Worm (Caenorhabditis elegans) whole organism, mixed stage, embryonic: ENCODE data around the gene Y50D4A.6.

ENCODE experiments used
- M03D4.4 ChIP-seq: sonication (generic microtip); optimal IDR thresholded peaks from 2 replicates; lab custom pipeline; 2017; ENCODE audit warnings: mild to moderate bottlenecking, missing genetic modification characterization, missing compliant biosample characterization
- bed-3 ChIP-seq: fragments of 200-800 bp; sonication (Bioruptor generic); optimal IDR thresholded peaks from 3 replicates; lab custom pipeline; 2018; ENCODE audit warnings: mild to moderate bottlenecking, missing genetic modification characterization, moderate library complexity, missing compliant biosample characterization
- blmp-1 ChIP-seq: fragments of 150-350 bp; optimal IDR thresholded peaks from 2 replicates; lab custom pipeline; 2014; ENCODE audit warnings: missing biosample characterization, missing genetic modification characterization
- ceh-39 ChIP-seq: fragments of 150-350 bp; optimal IDR thresholded peaks from 2 replicates; lab custom pipeline; 2014; ENCODE audit warnings: missing biosample characterization, missing genetic modification characterization
- ceh-83 ChIP-seq: fragments of 200-800 bp; sonication (Bioruptor generic); optimal IDR thresholded peaks from 2 replicates; lab custom pipeline; 2018; ENCODE audit warnings: mild to moderate bottlenecking, missing genetic modification characterization, missing compliant biosample characterization
- ces-1 ChIP-seq: fragments of 150-350 bp; optimal IDR thresholded peaks from 2 replicates; lab custom pipeline; 2014; ENCODE audit warnings: missing biosample characterization, missing genetic modification reagents, missing genetic modification characterization
- cnd-1 ChIP-seq: fragments of 200-800 bp; sonication (Bioruptor generic); optimal IDR thresholded peaks from 2 replicates; lab custom pipeline; 2018; ENCODE audit warnings: mild to moderate bottlenecking, missing genetic modification characterization, missing compliant biosample characterization
- drap-1 ChIP-seq: fragments of 200-800 bp; sonication (Bioruptor generic); optimal IDR thresholded peaks from 3 replicates; lab custom pipeline; 2018; ENCODE audit warnings: mild to moderate bottlenecking, missing genetic modification characterization, missing compliant biosample characterization
- elt-1 ChIP-seq: sonication (generic microtip); optimal IDR thresholded peaks from 2 replicates; lab custom pipeline; 2017; ENCODE audit warnings: missing genetic modification characterization, mild to moderate bottlenecking, missing compliant biosample characterization, antibody characterized with exemption, moderate library complexity, borderline replicate concordance; ENCODE audit not compliant: insufficient read depth
- elt-3 ChIP-seq: fragments of 150-350 bp; optimal IDR thresholded peaks from 2 replicates; lab custom pipeline; 2014; ENCODE audit warnings: missing biosample characterization, missing genetic modification characterization
- ham-2 ChIP-seq: fragments of 200-800 bp; sonication (Bioruptor generic); optimal IDR thresholded peaks from 2 replicates; lab custom pipeline; 2018; ENCODE audit warnings: mild to moderate bottlenecking, missing genetic modification characterization, missing compliant biosample characterization
- lsy-2 ChIP-seq: fragments of 150-350 bp; optimal IDR thresholded peaks from 2 replicates; lab custom pipeline; 2014; ENCODE audit warnings: missing biosample characterization, missing genetic modification characterization
- mab-5 ChIP-seq: fragments of 150-350 bp; optimal IDR thresholded peaks from 2 replicates; lab custom pipeline; 2014; ENCODE audit warnings: missing biosample characterization, missing genetic modification characterization
- mep-1 ChIP-seq: fragments of 150-350 bp; optimal IDR thresholded peaks from 2 replicates; lab custom pipeline; 2017; ENCODE audit warnings: missing biosample characterization, missing genetic modification reagents, missing genetic modification characterization, inconsistent platforms
- mls-2 ChIP-seq: sonication (generic microtip); optimal IDR thresholded peaks from 2 replicates; lab custom pipeline; 2016; ENCODE audit warnings: mild to moderate bottlenecking, missing genetic modification characterization, moderate library complexity, missing compliant biosample characterization
- nhr-237 ChIP-seq: fragments of 150-350 bp; optimal IDR thresholded peaks from 2 replicates; lab custom pipeline; 2014; ENCODE audit warnings: missing biosample characterization, missing genetic modification characterization
- nhr-28 ChIP-seq: fragments of 150-350 bp; optimal IDR thresholded peaks from 2 replicates; lab custom pipeline; 2014; ENCODE audit warnings: missing biosample characterization, missing genetic modification characterization
- sem-2 ChIP-seq: fragments of 200-800 bp; sonication (Bioruptor generic); optimal IDR thresholded peaks from 2 replicates; lab custom pipeline; 2018; ENCODE audit warnings: mild to moderate bottlenecking, missing genetic modification characterization, missing compliant biosample characterization
- snpc-4 ChIP-seq: fragments of 150-350 bp; optimal IDR thresholded peaks from 2 replicates; lab custom pipeline; 2014; ENCODE audit warnings: missing biosample characterization, missing genetic modification characterization
- sptf-1 ChIP-seq: sonication (generic microtip); optimal IDR thresholded peaks from 2 replicates; lab custom pipeline; 2017; ENCODE audit warnings: mild to moderate bottlenecking, missing genetic modification characterization, moderate library complexity, missing compliant biosample characterization
- tbx-8 ChIP-seq: fragments of 200-800 bp; sonication (Bioruptor generic); optimal IDR thresholded peaks from 2 replicates; lab custom pipeline; 2018; ENCODE audit warnings: mild to moderate bottlenecking, missing genetic modification characterization, moderate library complexity, missing compliant biosample characterization
- unc-120 ChIP-seq: sonication (generic microtip); optimal IDR thresholded peaks from 2 replicates; lab custom pipeline; 2017; ENCODE audit warnings: missing genetic modification characterization, missing compliant biosample characterization; ENCODE audit not compliant: poor library complexity, severe bottlenecking
- unc-39 ChIP-seq: fragments of 150-350 bp; optimal IDR thresholded peaks from 2 replicates; lab custom pipeline; 2014; ENCODE audit warnings: missing biosample characterization, missing genetic modification characterization
- unc-62 ChIP-seq: fragments of 150-350 bp; optimal IDR thresholded peaks from 2 replicates; lab custom pipeline; 2014; ENCODE audit warnings: missing biosample characterization, missing genetic modification reagents, missing genetic modification characterization
- zip-8 ChIP-seq: fragments of 150-350 bp; optimal IDR thresholded peaks from 2 replicates; lab custom pipeline; 2014; ENCODE audit warnings: missing biosample characterization, missing genetic modification characterization
- ztf-11 ChIP-seq: fragments of 150-350 bp; optimal IDR thresholded peaks from 2 replicates; lab custom pipeline; 2014; ENCODE audit warnings: missing biosample characterization, missing genetic modification characterization

The Y50D4A.6 gene

DNA sequence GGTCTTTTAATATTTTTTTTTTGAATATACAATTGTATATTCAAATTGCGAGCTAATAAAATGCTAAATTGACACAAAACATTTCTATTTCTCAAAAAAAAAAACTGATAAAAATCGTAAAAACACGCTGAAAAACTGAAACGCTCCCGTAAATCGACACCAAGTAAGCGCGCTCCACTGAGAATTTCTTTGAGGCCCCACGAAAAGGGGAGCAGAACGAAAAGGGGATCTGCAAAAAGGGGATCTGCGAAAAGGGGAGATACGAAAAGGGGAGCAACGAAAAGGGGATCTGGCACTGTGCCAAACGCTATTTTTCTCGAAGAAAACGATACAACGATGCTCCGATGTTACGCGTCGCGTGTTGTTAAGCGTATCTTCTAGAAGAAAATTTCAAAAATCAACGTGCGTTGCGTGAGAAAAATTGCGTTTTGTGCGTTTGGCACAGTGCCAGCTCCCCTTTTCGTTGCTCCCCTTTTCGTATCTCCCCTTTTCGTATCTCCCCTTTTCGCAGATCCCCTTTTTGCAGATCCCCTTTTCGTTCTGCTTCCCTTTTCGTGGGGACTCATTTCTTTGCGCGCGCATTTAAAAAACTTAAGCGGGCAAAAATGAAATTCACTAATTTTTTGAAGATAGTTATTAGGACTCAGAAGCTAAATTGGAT lies 1.9 kb downstream of the Y50D4A.6 start:
- TF ChIP-seq mls-2 (peak; percentile 54), sptf-1 (tag; lab: Kevin White, UChicago) (peak; percentile 75), drap-1 (peak; percentile 16), cnd-1 (tag; lab: Kevin White, UChicago) (peak; percentile 23), mep-1 (peak; percentile 4), unc-120 (tag; lab: Kevin White, UChicago) (peak; percentile 17), ces-1 (GFP tag; lab: Kevin White, UChicago) (peak; percentile 42)
- TF ChIP-seq, all 35 proteins: peak for 7; not testable (repeated sequence) for 28

DNA sequence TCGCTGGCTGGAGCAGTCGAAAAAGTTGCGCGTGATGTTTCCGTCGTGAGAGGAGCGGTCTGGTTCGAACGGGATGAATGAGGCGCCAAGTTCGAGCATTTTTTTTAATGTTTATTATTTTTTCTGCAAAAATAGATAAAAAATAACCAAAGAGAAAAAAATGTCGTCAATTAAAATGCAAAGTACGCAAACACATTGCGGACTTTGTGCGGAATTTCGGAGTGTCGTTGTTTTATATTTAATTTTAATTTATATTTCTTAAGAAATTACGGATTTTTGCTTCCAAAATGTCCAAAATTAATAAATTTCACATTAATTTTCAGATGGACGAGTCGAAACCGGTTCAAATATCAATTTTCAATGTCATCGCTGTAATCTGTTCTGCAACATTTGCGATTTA lies 3.1 kb downstream of the Y50D4A.6 start, which contains the start of the genes wrb-1 and Y50D4A.4:
Gene wrb-1 (plus strand): TSS at position 78 of the 400 bp plus-strand sequence.
Gene Y50D4A.4 (minus strand): TSS at position 133 of the 400 bp plus-strand sequence.
- TF ChIP-seq unc-39 (tag; lab: Kevin White, UChicago): no peak
- no peak for TF ChIP-seq sem-2 (GFP tag; lab: Kevin White, UChicago)
- peak; percentile 62 for TF ChIP-seq lsy-2 (tag; lab: Kevin White, UChicago)
- TF ChIP-seq ces-1 (GFP tag; lab: Kevin White, UChicago): peak; percentile 91
- TF ChIP-seq nhr-237 (tag; lab: Kevin White, UChicago): peak; percentile 27
- TF ChIP-seq ceh-39 (tag; lab: Kevin White, UChicago): no peak
- TF ChIP-seq bed-3 (GFP tag; lab: Kevin White, UChicago): no peak
- no peak for TF ChIP-seq unc-62 (GFP tag; lab: Kevin White, UChicago)
- TF ChIP-seq ztf-11: no peak
- TF ChIP-seq blmp-1 (tag; lab: Kevin White, UChicago): no peak
- TF ChIP-seq drap-1: no peak
- no peak for TF ChIP-seq tbx-8 (GFP tag; lab: Kevin White, UChicago)
- TF ChIP-seq mab-5 (tag; lab: Kevin White, UChicago): no peak
- TF ChIP-seq nhr-28 (tag; lab: Kevin White, UChicago): no peak
- no peak for TF ChIP-seq M03D4.4 (tag; lab: Kevin White, UChicago)
- no peak for TF ChIP-seq mep-1
- no peak for TF ChIP-seq snpc-4

DNA sequence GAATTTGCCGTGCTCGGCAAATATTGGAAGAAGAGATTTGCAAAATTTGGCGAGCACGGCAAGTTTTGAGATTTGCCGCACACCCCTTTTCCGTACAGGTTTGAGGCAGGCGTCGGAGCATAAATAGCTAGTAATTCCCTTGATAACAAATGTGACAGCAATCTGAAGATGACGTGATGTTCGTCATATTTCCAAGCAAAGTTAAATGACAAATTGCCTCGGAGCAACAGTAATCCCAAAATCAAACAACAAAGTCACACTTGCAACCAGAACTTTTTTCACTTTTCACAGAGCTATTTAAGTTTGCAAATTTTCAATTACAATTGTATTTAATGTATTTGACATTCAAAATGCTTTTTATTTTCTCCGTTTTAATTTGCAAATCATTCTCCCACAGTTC lies 19.8 kb downstream of the Y50D4A.6 start, which contains the start of gene F25A2.1:
Gene F25A2.1 (plus strand): TSS at position 301 of the 400 bp plus-strand sequence.
- TF ChIP-seq mls-2: no peak
- TF ChIP-seq unc-120 (tag; lab: Kevin White, UChicago): no peak

DNA sequence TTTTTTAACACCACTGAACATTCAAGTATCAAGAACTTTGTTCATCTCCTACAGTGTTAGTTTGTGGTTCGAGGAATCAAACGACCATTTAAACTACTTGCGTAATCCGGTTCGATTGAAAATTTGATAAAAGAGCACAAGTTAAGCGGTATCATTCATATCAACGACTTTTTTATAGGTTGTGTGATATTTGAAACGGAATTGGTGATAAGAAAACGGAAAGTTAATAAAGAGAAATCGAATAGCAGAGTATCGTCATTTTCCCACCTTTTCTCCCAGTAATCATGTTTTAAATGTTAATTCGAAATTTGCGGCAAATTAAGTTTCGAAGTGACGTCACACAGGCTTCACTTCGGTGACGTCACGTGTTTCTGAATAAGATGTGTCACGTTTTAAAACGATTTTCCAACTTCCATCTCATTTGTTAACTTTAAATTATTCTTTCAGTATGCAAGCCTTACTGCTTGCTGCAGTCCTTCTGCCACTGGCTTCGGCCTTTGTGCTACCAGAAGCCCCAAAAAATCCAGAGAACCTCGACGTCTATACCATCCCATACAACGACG lies 22.7 kb downstream of the Y50D4A.6 start, which contains the start of gene T21H3.1:
Gene T21H3.1 (plus strand): TSS at position 448 of the 563 bp plus-strand sequence.
- no peak for TF ChIP-seq snpc-4
- TF ChIP-seq zip-8 (tag; lab: Kevin White, UChicago): peak; percentile 45

DNA sequence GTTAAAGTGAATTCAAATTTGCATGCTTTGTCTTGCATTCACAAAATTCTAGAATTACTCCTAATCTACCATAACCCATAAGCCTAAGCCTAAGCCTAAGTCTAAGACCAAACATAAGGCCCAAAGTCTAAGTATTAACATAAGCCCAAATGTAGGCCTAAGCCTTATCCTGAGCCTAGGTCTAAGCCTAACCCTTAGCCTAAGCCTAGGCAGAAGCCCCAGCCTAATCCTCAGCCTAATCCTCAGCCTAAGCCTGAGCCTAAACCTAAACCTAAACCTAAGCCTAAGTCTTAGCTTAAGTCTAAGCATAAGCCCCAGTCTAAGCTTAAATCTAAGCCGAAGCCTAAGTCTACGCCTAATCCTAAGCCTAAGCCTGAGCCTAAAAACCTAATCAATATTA lies 28.5 kb downstream of the Y50D4A.6 start:
- TF ChIP-seq elt-1 (tag; lab: Kevin White, UChicago): no peak

DNA sequence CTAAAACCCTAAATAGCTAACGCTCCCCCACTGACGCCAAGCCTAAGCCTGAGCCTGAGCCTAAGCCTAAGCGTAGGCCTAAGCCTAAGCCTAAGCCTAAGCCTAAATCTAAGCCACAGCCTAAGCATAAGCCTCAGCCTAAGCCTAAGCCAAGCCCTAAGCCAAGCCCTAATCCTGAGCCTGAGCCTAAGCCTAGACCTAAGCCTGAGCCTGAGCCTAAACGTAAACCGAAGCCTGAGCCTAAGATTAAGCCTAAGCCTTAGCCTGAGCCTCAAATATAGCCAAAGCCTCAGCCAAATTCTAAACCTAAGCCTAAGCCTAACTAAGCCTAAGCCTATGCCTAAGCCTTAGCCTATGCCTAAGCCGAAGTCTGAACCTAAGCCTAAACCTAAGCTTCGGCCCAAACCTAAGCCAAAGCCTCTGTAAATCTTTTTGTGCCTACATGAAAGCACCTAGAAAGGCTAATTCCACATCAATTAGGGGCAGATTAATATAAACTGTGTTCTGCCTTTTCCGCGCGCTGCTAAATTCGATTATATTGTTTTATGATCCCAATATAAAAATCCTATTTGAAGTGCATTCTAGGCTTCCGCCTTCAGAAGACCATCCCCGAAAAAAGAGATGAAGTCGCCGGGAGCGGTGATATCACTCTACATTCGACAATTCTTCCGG lies 33.8 kb downstream of the Y50D4A.6 start, which contains the start of gene ptr-16:
Gene ptr-16 (plus strand): TSS at position 622 of the 672 bp plus-strand sequence.
- TF ChIP-seq ceh-83: peak; percentile 24
- no peak for TF ChIP-seq bed-3 (GFP tag; lab: Kevin White, UChicago)
- no peak for TF ChIP-seq ceh-39 (tag; lab: Kevin White, UChicago)

DNA sequence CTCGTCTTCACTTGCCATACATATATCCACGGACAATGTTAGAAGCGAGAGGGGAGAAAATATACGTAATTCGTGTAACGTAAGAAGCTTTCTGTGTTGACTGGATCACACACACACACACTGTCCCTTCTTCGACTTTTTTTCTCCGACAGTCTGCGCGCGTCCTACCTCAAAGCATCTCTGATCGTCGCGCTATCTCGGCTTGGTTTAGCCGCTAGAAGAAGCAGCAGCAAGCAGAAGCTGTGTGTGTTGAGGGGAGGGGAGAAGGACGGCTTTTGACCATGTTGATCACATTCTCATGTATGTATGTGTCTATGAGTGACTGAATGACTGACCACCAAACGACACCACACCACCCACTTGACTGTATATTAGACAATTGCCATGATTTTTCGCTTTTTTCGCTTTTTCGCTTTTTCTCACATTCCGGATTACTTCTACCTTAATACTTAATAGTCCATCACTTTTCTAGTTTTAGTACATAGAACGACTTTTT lies 34.8 kb downstream of the Y50D4A.6 start, which contains the start of gene T21H3.5:
Gene T21H3.5 (minus strand): TSS at position 98 of the 496 bp plus-strand sequence.
- no peak for TF ChIP-seq ceh-83
- no peak for TF ChIP-seq elt-3 (tag; lab: Kevin White, UChicago)
- peak; percentile 87 for TF ChIP-seq ham-2 (GFP tag; lab: Kevin White, UChicago)
